Fruit fly (Drosophila melanogaster) whole organism, wandering third instar larva: Measurements from ENCODE around the gene Sap30.

ENCODE experiments used
- Abd-B ChIP-seq: fragments of >200 bp; optimal IDR thresholded peaks from 2 replicates; lab custom pipeline; 2017; ENCODE audit warnings: missing biosample characterization, missing genetic modification characterization
- CG32264 ChIP-seq: fragments of 200-800 bp; sonication (Bioruptor generic); optimal IDR thresholded peaks from 2 replicates; lab custom pipeline; 2016; ENCODE audit warnings: missing biosample characterization, missing genetic modification characterization
- CG9705 ChIP-seq: fragments of 200-800 bp; sonication (Bioruptor generic); optimal IDR thresholded peaks from 2 replicates; lab custom pipeline; 2018; ENCODE audit warnings: missing biosample characterization, mild to moderate bottlenecking, missing genetic modification characterization
- CrebA ChIP-seq: fragments of 200-800 bp; sonication (Bioruptor generic); optimal IDR thresholded peaks from 2 replicates; lab custom pipeline; 2016; ENCODE audit warnings: missing biosample characterization, mild to moderate bottlenecking, missing genetic modification characterization, borderline replicate concordance
- Dfd ChIP-seq: fragments of >200 bp; optimal IDR thresholded peaks from 2 replicates; lab custom pipeline; 2017; ENCODE audit warnings: missing biosample characterization, missing genetic modification characterization
- Dif ChIP-seq: fragments of 200-275, 200-300 bp; sonication (Bioruptor generic); optimal IDR thresholded peaks from 2 replicates; lab custom pipeline; 2018; ENCODE audit warnings: missing biosample characterization, missing genetic modification characterization; ENCODE audit not compliant: partially characterized antibody
- GATAd ChIP-seq: sonication (Bioruptor generic); optimal IDR thresholded peaks from 2 replicates; lab custom pipeline; 2016; ENCODE audit warnings: missing biosample characterization, missing genetic modification characterization
- HLH106 ChIP-seq: fragments of 200-800 bp; optimal IDR thresholded peaks from 3 replicates; lab custom pipeline; 2019; ENCODE audit warnings: missing biosample characterization, mild to moderate bottlenecking, missing genetic modification characterization, moderate library complexity
- Hnf4 ChIP-seq: fragments of 200-800 bp; sonication (Bioruptor generic); optimal IDR thresholded peaks from 2 replicates; lab custom pipeline; 2016; ENCODE audit warnings: missing biosample characterization, mild to moderate bottlenecking, missing genetic modification characterization
- Hr78 ChIP-seq: fragments of >200 bp; optimal IDR thresholded peaks from 2 replicates; lab custom pipeline; 2017; ENCODE audit warnings: missing biosample characterization, missing genetic modification characterization
- Hr83 ChIP-seq: fragments of 200-300 bp; sonication (Bioruptor generic); optimal IDR thresholded peaks from 2 replicates; lab custom pipeline; 2016; ENCODE audit warnings: missing biosample characterization, mild to moderate bottlenecking, missing genetic modification characterization, moderate library complexity; ENCODE audit not compliant: poor library complexity, severe bottlenecking
- Jra ChIP-seq: sonication (Bioruptor generic); optimal IDR thresholded peaks from 2 replicates; lab custom pipeline; 2016; ENCODE audit warnings: missing biosample characterization, missing genetic modification characterization
- Mio ChIP-seq: sonication (Bioruptor generic); optimal IDR thresholded peaks from 2 replicates; lab custom pipeline; 2016; ENCODE audit warnings: missing biosample characterization, missing genetic modification characterization
- Myc ChIP-seq: fragments of >200 bp; optimal IDR thresholded peaks from 2 replicates; lab custom pipeline; 2017
- N ChIP-seq: fragments of >200 bp; optimal IDR thresholded peaks from 2 replicates; lab custom pipeline; 2018; ENCODE audit warnings: missing biosample characterization, missing external identifiers, missing genetic modification characterization
- OdsH ChIP-seq: fragments of 200-800 bp; sonication (Bioruptor generic); optimal IDR thresholded peaks from 2 replicates; lab custom pipeline; 2016; ENCODE audit warnings: missing biosample characterization, mild to moderate bottlenecking, missing genetic modification characterization
- Rel ChIP-seq, 2 experiments: fragments of 200-800 bp; sonication (Bioruptor generic) in 1 of 2; optimal IDR thresholded peaks; 2 replicates in 1 of 2; 3 replicates in 1 of 2; lab custom pipeline; 2016 to 2019; ENCODE audit warnings: mild to moderate bottlenecking in 2 of 2, missing biosample characterization in 2 of 2, missing genetic modification characterization in 2 of 2, moderate library complexity in 1 of 2
- Sp1 ChIP-seq: fragments of 200-800 bp; sonication (Bioruptor generic); optimal IDR thresholded peaks from 3 replicates; lab custom pipeline; 2019; ENCODE audit warnings: missing biosample characterization, mild to moderate bottlenecking, missing genetic modification characterization, moderate library complexity
- Vsx2 ChIP-seq: fragments of 200-300, 225-300 bp; sonication (Bioruptor generic); optimal IDR thresholded peaks from 2 replicates; lab custom pipeline; 2018; ENCODE audit warnings: missing biosample characterization, missing genetic modification characterization; ENCODE audit not compliant: partially characterized antibody
- br ChIP-seq: fragments of 200-800 bp; sonication (Bioruptor generic); optimal IDR thresholded peaks from 2 replicates; lab custom pipeline; 2016; ENCODE audit warnings: missing biosample characterization, missing genetic modification characterization
- brk ChIP-seq: fragments of 200-800 bp; sonication (Bioruptor generic); optimal IDR thresholded peaks from 2 replicates; lab custom pipeline; 2016; ENCODE audit warnings: missing biosample characterization, mild to moderate bottlenecking, missing genetic modification characterization
- dl ChIP-seq, 2 experiments: fragments of 175-275, 200-275 bp in 1 of 2; fragments of 200-275 bp in 1 of 2; sonication (Bioruptor generic); optimal IDR thresholded peaks; lab custom pipeline; 2018; ENCODE audit warnings: mild to moderate bottlenecking in 2 of 2, missing biosample characterization in 2 of 2, missing genetic modification characterization in 2 of 2, moderate library complexity in 2 of 2; ENCODE audit not compliant: partially characterized antibody in 2 of 2, insufficient read depth in 1 of 2
- dmrt93B ChIP-seq: fragments of 200-800 bp; sonication (Bioruptor generic); optimal IDR thresholded peaks from 2 replicates; lab custom pipeline; 2018; ENCODE audit warnings: missing biosample characterization, mild to moderate bottlenecking, missing genetic modification characterization
- dsf ChIP-seq: sonication (Bioruptor generic); optimal IDR thresholded peaks from 2 replicates; lab custom pipeline; 2016; ENCODE audit warnings: missing biosample characterization, missing genetic modification characterization, borderline replicate concordance
- ey ChIP-seq: fragments of 200-800 bp; sonication (Bioruptor generic); optimal IDR thresholded peaks from 2 replicates; lab custom pipeline; 2016; ENCODE audit warnings: missing biosample characterization, missing genetic modification characterization
- foxo ChIP-seq, 2 experiments: fragments of 200-800 bp; sonication (Bioruptor generic); optimal IDR thresholded peaks; 2 replicates in 1 of 2; 3 replicates in 1 of 2; lab custom pipeline; 2016 to 2017; ENCODE audit warnings: missing biosample characterization in 2 of 2, missing genetic modification characterization in 2 of 2
- fru ChIP-seq: fragments of 200-800 bp; sonication (Bioruptor generic); optimal IDR thresholded peaks from 3 replicates; lab custom pipeline; 2016; ENCODE audit warnings: missing biosample characterization, mild to moderate bottlenecking, missing genetic modification characterization
- h ChIP-seq: fragments of 200-800 bp; sonication (Bioruptor generic); optimal IDR thresholded peaks from 3 replicates; lab custom pipeline; 2016; ENCODE audit warnings: missing biosample characterization, mild to moderate bottlenecking, missing genetic modification characterization
- jim ChIP-seq: fragments of 175-275, 200-325 bp; sonication (Bioruptor generic); optimal IDR thresholded peaks from 2 replicates; lab custom pipeline; 2016; ENCODE audit warnings: missing biosample characterization, mild to moderate bottlenecking, missing genetic modification characterization
- lola ChIP-seq: fragments of >200 bp; optimal IDR thresholded peaks from 2 replicates; lab custom pipeline; 2017; ENCODE audit warnings: missing biosample characterization, missing genetic modification characterization
- pan ChIP-seq: fragments of >200 bp; optimal IDR thresholded peaks from 2 replicates; lab custom pipeline; 2017
- psq ChIP-seq: fragments of 200-800 bp; sonication (Bioruptor generic); optimal IDR thresholded peaks from 3 replicates; lab custom pipeline; 2017; ENCODE audit warnings: missing biosample characterization, mild to moderate bottlenecking, missing genetic modification characterization, moderate library complexity
- rgr ChIP-seq: fragments of 200-800 bp; sonication (Bioruptor generic); optimal IDR thresholded peaks from 3 replicates; lab custom pipeline; 2016; ENCODE audit warnings: missing biosample characterization, mild to moderate bottlenecking, missing genetic modification characterization
- sage ChIP-seq: fragments of 200-800 bp; sonication (Bioruptor generic); optimal IDR thresholded peaks from 2 replicates; lab custom pipeline; 2016; ENCODE audit warnings: missing biosample characterization, mild to moderate bottlenecking, missing genetic modification characterization
- sv ChIP-seq: fragments of 200-800 bp; sonication (Bioruptor generic); optimal IDR thresholded peaks from 3 replicates; lab custom pipeline; 2016; ENCODE audit warnings: missing biosample characterization, missing genetic modification characterization
- tai ChIP-seq: sonication (Bioruptor generic); optimal IDR thresholded peaks from 2 replicates; lab custom pipeline; 2016; ENCODE audit warnings: missing biosample characterization, missing genetic modification characterization
- usp ChIP-seq: fragments of >200 bp; optimal IDR thresholded peaks from 2 replicates; lab custom pipeline; 2017; ENCODE audit warnings: missing biosample characterization, missing genetic modification characterization
- woc ChIP-seq: sonication (Bioruptor generic); optimal IDR thresholded peaks from 2 replicates; lab custom pipeline; 2016; ENCODE audit warnings: missing biosample characterization, mild to moderate bottlenecking, missing genetic modification characterization

Gene Sap30

DNA sequence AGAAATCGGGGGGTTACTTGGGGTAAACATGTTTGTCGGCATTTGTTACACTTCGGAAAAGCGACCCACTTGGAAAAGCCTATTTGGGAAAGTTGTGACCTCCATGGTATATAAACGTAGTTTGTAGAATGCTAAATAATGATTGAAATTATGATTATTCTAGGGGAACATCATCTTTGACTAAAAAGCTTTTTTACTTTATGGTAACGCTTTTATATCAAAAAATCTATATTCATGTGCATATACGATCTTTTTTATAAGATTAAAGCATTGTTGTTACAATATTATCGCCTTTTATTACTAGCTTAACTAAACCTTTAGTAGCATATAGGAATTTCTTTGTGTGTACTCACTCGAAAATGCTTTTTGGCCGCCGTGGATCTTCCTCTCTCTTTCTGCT is 47.2 kb downstream of the Sap30 start (continued):
- TF ChIP-seq woc (GFP tag; lab: Kevin White, UChicago) (peak; percentile 12), CrebA (GFP tag; lab: Kevin White, UChicago) (no peak), dmrt93B (GFP tag; lab: Kevin White, UChicago) (no peak)
- TF ChIP-seq, all 38 proteins: peak for 10

- no peak for TF ChIP-seq dsf
- no peak for TF ChIP-seq Rel (GFP tag; optimal IDR thresholded peaks at IDR 0.05; lab: Kevin White, UChicago)
- TF ChIP-seq Rel (tag; optimal IDR thresholded peaks at IDR 0.05; lab: Kevin White, UChicago), result peak; percentile 39
- no peak for TF ChIP-seq usp (GFP tag; lab: Kevin White, UChicago)
- TF ChIP-seq fru, result no peak
- TF ChIP-seq brk (GFP tag; lab: Kevin White, UChicago), result no peak
- TF ChIP-seq Dfd (GFP tag; lab: Kevin White, UChicago), result no peak
- TF ChIP-seq dmrt93B (GFP tag; lab: Kevin White, UChicago), result no peak
- TF ChIP-seq pan, result no peak
- TF ChIP-seq tai (GFP tag; lab: Kevin White, UChicago), result no peak
- TF ChIP-seq Hr78 (GFP tag; lab: Kevin White, UChicago), result no peak
- peak in 1 of 2 experiments; percentile 52 for TF ChIP-seq dl (GFP tag; optimal IDR thresholded peaks at IDR 0.05; lab: Kevin White, UChicago; ENCODE audit: insufficient read depth in 1 of 2, partially characterized antibody in 2 of 2)
- no peak for TF ChIP-seq psq
- TF ChIP-seq OdsH, result no peak
- TF ChIP-seq GATAd (GFP tag; lab: Kevin White, UChicago), result no peak
- no peak for TF ChIP-seq CrebA (GFP tag; lab: Kevin White, UChicago)
- no peak for TF ChIP-seq Myc
- TF ChIP-seq Mio, result no peak
- no peak for TF ChIP-seq jim (GFP tag; lab: Kevin White, UChicago)
- TF ChIP-seq sage (GFP tag; lab: Kevin White, UChicago), result no peak
- no peak for TF ChIP-seq HLH106 (tag; lab: Kevin White, UChicago)
- TF ChIP-seq CG9705 (GFP tag; lab: Kevin White, UChicago), result no peak
- no peak for TF ChIP-seq foxo (GFP tag; optimal IDR thresholded peaks at IDR 0.05; lab: Kevin White, UChicago)
- TF ChIP-seq Vsx2 (GFP tag; lab: Kevin White, UChicago), result no peak
- TF ChIP-seq ey (GFP tag; lab: Kevin White, UChicago), result no peak
- TF ChIP-seq sv, result no peak
- TF ChIP-seq Jra (GFP tag; lab: Kevin White, UChicago), result no peak
- no peak for TF ChIP-seq br (GFP tag; lab: Kevin White, UChicago)
- TF ChIP-seq h (GFP tag; lab: Kevin White, UChicago), result no peak
- peak; percentile 58 for TF ChIP-seq Dif (GFP tag; lab: Kevin White, UChicago)
- TF ChIP-seq Hnf4 (GFP tag; lab: Kevin White, UChicago), result peak; percentile 13
- no peak for TF ChIP-seq CG32264 (GFP tag; lab: Kevin White, UChicago)
- peak; percentile 6 for TF ChIP-seq Hr83 (GFP tag; lab: Kevin White, UChicago)
- no peak for TF ChIP-seq Abd-B
Observed at dm6 chrX:16835304-16835703, 48.2 kb downstream of the Sap30 start, which contains the start of the genes CG13004 and CG46306. TSS of gene CG13004 (minus strand) at chrX:16835520. TSS of gene CG46306 (minus strand) at chrX:16835520.

DNA sequence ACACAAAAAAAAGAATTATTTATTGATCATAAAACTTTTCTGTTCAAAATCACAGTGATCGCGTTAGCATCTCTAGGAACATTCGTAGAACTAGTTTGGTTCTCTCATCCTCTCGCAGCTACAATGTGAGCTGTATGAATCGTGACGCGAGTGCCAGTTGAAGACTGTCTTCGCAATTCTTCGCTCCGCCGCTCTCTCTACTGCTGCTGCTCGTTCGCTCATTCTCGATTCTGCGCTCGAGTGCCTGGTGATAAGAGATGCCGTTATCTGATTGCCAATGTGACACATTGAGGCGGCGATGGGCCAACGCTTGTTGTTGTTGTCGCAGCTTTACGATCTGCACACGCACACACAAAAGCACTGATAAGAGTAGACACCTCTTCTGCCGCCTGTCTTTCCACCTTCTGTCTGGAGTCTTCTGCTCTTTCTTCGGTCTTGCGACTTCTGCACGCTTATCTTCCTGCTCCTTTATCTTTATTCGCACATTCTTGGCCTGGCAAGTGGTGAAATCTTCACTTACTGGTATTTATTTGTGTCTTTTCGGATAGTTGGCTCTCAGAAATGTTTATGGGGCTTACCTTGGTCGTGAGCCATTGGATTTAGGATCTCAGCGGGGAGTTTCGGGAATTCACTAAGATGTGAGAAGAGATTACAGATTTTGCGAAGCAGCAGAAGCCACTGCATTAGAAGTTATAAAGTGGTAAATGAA is 49.2 kb downstream of the Sap30 start:
- TF ChIP-seq Abd-B (no peak), fru (no peak), Hnf4 (GFP tag; lab: Kevin White, UChicago) (no peak), Myc (no peak), sage (GFP tag; lab: Kevin White, UChicago) (no peak), lola (GFP tag; lab: Kevin White, UChicago) (no peak), Hr83 (GFP tag; lab: Kevin White, UChicago) (peak; percentile 7), GATAd (GFP tag; lab: Kevin White, UChicago) (no peak), N (GFP tag; lab: Kevin White, UChicago) (no peak), HLH106 (tag; lab: Kevin White, UChicago) (no peak), psq (no peak), Rel (GFP tag; optimal IDR thresholded peaks at IDR 0.05; lab: Kevin White, UChicago) (no peak), Rel (tag; optimal IDR thresholded peaks at IDR 0.05; lab: Kevin White, UChicago) (peak; percentile 55), CrebA (GFP tag; lab: Kevin White, UChicago) (no peak), brk (GFP tag; lab: Kevin White, UChicago) (no peak), Sp1 (no peak), Jra (GFP tag; lab: Kevin White, UChicago) (no peak), h (GFP tag; lab: Kevin White, UChicago) (no peak), rgr (GFP tag; lab: Kevin White, UChicago) (no peak), Vsx2 (GFP tag; lab: Kevin White, UChicago) (peak; percentile 62), usp (GFP tag; lab: Kevin White, UChicago) (no peak), woc (GFP tag; lab: Kevin White, UChicago) (no peak), CG32264 (GFP tag; lab: Kevin White, UChicago) (no peak), jim (GFP tag; lab: Kevin White, UChicago) (no peak), br (GFP tag; lab: Kevin White, UChicago) (no peak), OdsH (no peak), Dif (GFP tag; lab: Kevin White, UChicago) (peak; percentile 74), Mio (no peak), dmrt93B (GFP tag; lab: Kevin White, UChicago) (no peak), dsf (no peak), tai (GFP tag; lab: Kevin White, UChicago) (no peak), dl (GFP tag; optimal IDR thresholded peaks at IDR 0.05; lab: Kevin White, UChicago; ENCODE audit: insufficient read depth in 1 of 2, partially characterized antibody in 2 of 2) (peak in 1 of 2 experiments; percentile 82), ey (GFP tag; lab: Kevin White, UChicago) (no peak), pan (no peak)
- TF ChIP-seq, all 38 proteins: peak for 5
